Fruit fly (Drosophila melanogaster): ENCODE measurements around the gene PolZ2.

PolZ2 gene

DNA sequence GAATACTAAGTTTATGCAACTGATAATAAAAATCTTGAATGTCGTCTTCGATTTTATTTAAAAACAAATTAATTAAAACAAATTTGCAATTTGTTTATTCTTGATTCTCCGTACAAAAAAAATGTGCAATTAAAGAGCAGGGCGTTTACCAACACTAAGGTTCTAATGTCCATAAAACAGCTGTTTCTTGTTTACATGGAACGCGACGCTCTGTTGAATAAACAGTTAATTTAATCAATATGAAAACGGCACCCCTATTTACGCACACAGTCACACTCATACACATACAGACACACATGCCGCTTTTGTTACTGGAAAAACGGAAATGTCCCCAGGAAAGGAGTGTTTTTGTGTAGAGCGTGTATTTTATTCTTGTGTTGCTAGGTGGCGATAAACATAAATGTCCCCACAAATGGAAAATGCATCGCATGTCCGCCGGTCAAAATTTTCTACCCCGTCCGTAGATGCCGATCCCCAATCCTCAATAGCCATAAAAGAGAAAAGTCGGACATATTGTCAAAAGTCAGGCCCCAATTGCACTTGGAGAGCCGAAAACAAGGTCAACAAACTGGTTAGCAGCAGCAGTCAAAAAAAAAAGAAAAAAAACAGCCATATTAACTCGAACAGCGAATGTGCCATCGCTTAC, 34.4 kb downstream of the PolZ2 start (continued):
- no peak for TF ChIP-seq wor (GFP tag; IDR thresholded peaks at IDR 0.05)
- TF ChIP-seq hkb (optimal IDR thresholded peaks at IDR 0.05): no peak
- no peak for TF ChIP-seq hkb (GFP tag; IDR thresholded peaks at IDR 0.05)
- no peak for TF ChIP-seq Ssrp (tag; optimal IDR thresholded peaks at IDR 0.05)
- TF ChIP-seq Hr51 (GFP tag; optimal IDR thresholded peaks at IDR 0.05): peak; percentile 44 to 66
- TF ChIP-seq CG4282 (GFP tag; optimal IDR thresholded peaks at IDR 0.05): peak; percentile 22
- TF ChIP-seq inv (GFP tag; IDR thresholded peaks at IDR 0.05; ENCODE audit: partially characterized antibody): no peak
- no peak for TF ChIP-seq peb (GFP tag; IDR thresholded peaks at IDR 0.05)
- TF ChIP-seq CG18262 (tag; optimal IDR thresholded peaks at IDR 0.05): peak; percentile 64
- no peak for TF ChIP-seq CG42726 (GFP tag; IDR thresholded peaks at IDR 0.05; ENCODE audit: partially characterized antibody)
- peak; percentile 96 for TF ChIP-seq Med (GFP tag)
- peak; percentile 46 for TF ChIP-seq CG10979 (tag; optimal IDR thresholded peaks at IDR 0.05)
- peak; percentile 72 for TF ChIP-seq tap (tag; optimal IDR thresholded peaks at IDR 0.05)
- no peak for TF ChIP-seq vnd (GFP tag; IDR thresholded peaks at IDR 0.05; ENCODE audit: partially characterized antibody)
- peak; percentile 49 for TF ChIP-seq grau (tag; optimal IDR thresholded peaks at IDR 0.05)
- TF ChIP-seq mam (GFP tag; optimal IDR thresholded peaks at IDR 0.05): peak; percentile 61
- no peak for TF ChIP-seq dati (GFP tag; IDR thresholded peaks at IDR 0.05)
- peak; percentile 64 for TF ChIP-seq CG12391 (tag; optimal IDR thresholded peaks at IDR 0.05)
- TF ChIP-seq otp (GFP tag; IDR thresholded peaks at IDR 0.05): no peak
- peak; percentile 41 for TF ChIP-seq nmo (GFP tag; optimal IDR thresholded peaks at IDR 0.05)
- no peak for TF ChIP-seq toy (GFP tag; IDR thresholded peaks at IDR 0.05)
- TF ChIP-seq stc (GFP tag; IDR thresholded peaks at IDR 0.05): no peak
- peak; percentile 73 for TF ChIP-seq dmrt99B (tag; optimal IDR thresholded peaks at IDR 0.05)
- TF ChIP-seq CG8290 (GFP tag; optimal IDR thresholded peaks at IDR 0.05): peak; percentile 70
- TF ChIP-seq CG8290 (tag; optimal IDR thresholded peaks at IDR 0.05): peak; percentile 88 to 91
- peak; percentile 99 for TF ChIP-seq sqz (GFP tag; optimal IDR thresholded peaks at IDR 0.05)
- no peak for TF ChIP-seq gt (GFP tag; IDR thresholded peaks at IDR 0.05)
- TF ChIP-seq CG1529 (GFP tag; optimal IDR thresholded peaks at IDR 0.05): peak; percentile 79
- peak; percentile 86 for TF ChIP-seq CG9727 (GFP tag; optimal IDR thresholded peaks at IDR 0.05)
- TF ChIP-seq CG4854 (GFP tag; optimal IDR thresholded peaks at IDR 0.05): peak; percentile 77
- peak; percentile 1 for TF ChIP-seq CG9797 (GFP tag; optimal IDR thresholded peaks at IDR 0.05)
- TF ChIP-seq unpg (GFP tag; optimal IDR thresholded peaks at IDR 0.05): peak; percentile 74
- no peak for TF ChIP-seq GATAe (GFP tag; conservative IDR thresholded peaks at IDR 0.05)
- peak; percentile 54 for TF ChIP-seq salm (tag; optimal IDR thresholded peaks at IDR 0.05)
- peak; percentile 81 for TF ChIP-seq Sox100B (GFP tag; optimal IDR thresholded peaks at IDR 0.05)
- TF ChIP-seq Hand (GFP tag; optimal IDR thresholded peaks at IDR 0.05): peak; percentile 51
- TF ChIP-seq CG7271 (tag; optimal IDR thresholded peaks at IDR 0.05): peak; percentile 78
- TF ChIP-seq CG16813 (GFP tag; IDR thresholded peaks at IDR 0.05; ENCODE audit: partially characterized antibody): no peak
- no peak for TF ChIP-seq Abd-B (GFP tag; optimal IDR thresholded peaks at IDR 0.05)
- peak; percentile 65 for TF ChIP-seq tup (GFP tag; optimal IDR thresholded peaks at IDR 0.05)
- no peak for TF ChIP-seq D (optimal IDR thresholded peaks at IDR 0.05)
- peak; percentile 85 for TF ChIP-seq D (GFP tag; optimal IDR thresholded peaks at IDR 0.05)
- TF ChIP-seq CG31365 (tag; optimal IDR thresholded peaks at IDR 0.05): peak; percentile 69
- TF ChIP-seq Nf-YC (tag; optimal IDR thresholded peaks at IDR 0.05): peak; percentile 43
- TF ChIP-seq CG2875 (GFP tag; optimal IDR thresholded peaks at IDR 0.05): peak; percentile 91
- TF ChIP-seq MTF-1 (GFP tag; optimal IDR thresholded peaks at IDR 0.05; ENCODE audit: borderline replicate concordance): peak; percentile 93
- TF ChIP-seq ara (GFP tag; IDR thresholded peaks at IDR 0.05): no peak
- peak; percentile 83 for TF ChIP-seq nau (GFP tag; optimal IDR thresholded peaks at IDR 0.05)
- peak; percentile 9 for TF ChIP-seq gfzf (GFP tag; optimal IDR thresholded peaks at IDR 0.05)
- TF ChIP-seq CG31441 (GFP tag; IDR thresholded peaks at IDR 0.05): no peak

Data from whole organism, embryonic.